Worm (Caenorhabditis elegans) whole organism, young adult: ENCODE data around the gene srt-41.

Source experiments
- B0035.1 ChIP-seq: sonication (generic microtip); optimal IDR thresholded peaks from 2 replicates; lab custom pipeline; 2016; ENCODE audit warnings: missing genetic modification characterization, mild to moderate bottlenecking, missing compliant biosample characterization, missing genotype, missing genetic modification reagents
- D2030.7 ChIP-seq: fragments of 200-800 bp; sonication (Bioruptor generic); IDR thresholded peaks from 2 replicates; pipeline ENCODE4 v1.3.6; 2022; ENCODE audit warnings: missing genetic modification reagents, missing genetic modification characterization, missing compliant biosample characterization
- F39B2.1 ChIP-seq: fragments of 200-800 bp; sonication (Bioruptor generic); IDR thresholded peaks from 2 replicates; pipeline ENCODE4 v1.3.6; 2022; ENCODE audit warnings: missing genetic modification reagents, missing genetic modification characterization, missing compliant biosample characterization
- F57A8.1 ChIP-seq: fragments of 200-800 bp; sonication (Bioruptor generic); optimal IDR thresholded peaks from 2 replicates; lab custom pipeline; 2018; ENCODE audit warnings: mild to moderate bottlenecking, missing genetic modification characterization, moderate library complexity, missing compliant biosample characterization
- Y56A3A.18 ChIP-seq: fragments of 200-800 bp; sonication (Bioruptor generic); IDR thresholded peaks from 2 replicates; pipeline ENCODE4 v1.3.6; 2022; ENCODE audit warnings: missing genetic modification reagents, missing genetic modification characterization, missing compliant biosample characterization
- Y67H2A.10 ChIP-seq: fragments of 200-800 bp; sonication (Bioruptor generic); conservative IDR thresholded peaks from 2 replicates; pipeline ENCODE4 v1.3.6; 2022; ENCODE audit warnings: missing genetic modification reagents, missing genetic modification characterization, missing compliant biosample characterization
- Y79H2A.3 ChIP-seq: fragments of 200-800 bp; sonication (Bioruptor generic); conservative IDR thresholded peaks from 2 replicates; pipeline ENCODE4 v1.3.6; 2022; ENCODE audit warnings: missing genetic modification reagents, missing genetic modification characterization, missing compliant biosample characterization
- ama-1 ChIP-seq, 3 experiments: fragments of 150-350 bp in 1 of 3; sonication (generic microtip) in 2 of 3; optimal IDR thresholded peaks; 2 replicates each; lab custom pipeline; 2014 to 2018; ENCODE audit warnings: missing biosample characterization in 2 of 3, missing genetic modification characterization in 2 of 3, missing genetic modification reagents in 2 of 3
- atf-7 ChIP-seq: sonication (generic microtip); optimal IDR thresholded peaks from 2 replicates; lab custom pipeline; 2017; ENCODE audit warnings: mild to moderate bottlenecking, missing genetic modification characterization, missing compliant biosample characterization
- attf-3 ChIP-seq: fragments of 200-800 bp; sonication (Bioruptor generic); conservative IDR thresholded peaks from 2 replicates; pipeline ENCODE4 v1.3.6; 2022; ENCODE audit warnings: missing genetic modification reagents, missing genetic modification characterization, missing compliant biosample characterization
- cebp-1 ChIP-seq, 2 experiments: fragments of 200-800 bp in 1 of 2; sonication (Bioruptor generic) in 1 of 2; sonication (generic microtip) in 1 of 2; IDR thresholded peaks in 1 of 2; optimal IDR thresholded peaks in 1 of 2; 2 replicates each; pipeline versions ENCODE4 v1.3.6 to Lab custom; 2017 to 2022; ENCODE audit warnings: missing compliant biosample characterization in 2 of 2, missing genetic modification characterization in 2 of 2, mild to moderate bottlenecking in 1 of 2, missing genetic modification reagents in 1 of 2, moderate library complexity in 1 of 2
- ceh-40 ChIP-seq: fragments of 200-800 bp; sonication (Bioruptor generic); IDR thresholded peaks from 2 replicates; pipeline ENCODE4 v1.3.6; 2022; ENCODE audit warnings: missing genetic modification characterization, missing compliant biosample characterization
- chd-7 ChIP-seq: sonication (generic microtip); optimal IDR thresholded peaks from 2 replicates; lab custom pipeline; 2016; ENCODE audit warnings: mild to moderate bottlenecking, missing genetic modification characterization, moderate library complexity, missing compliant biosample characterization
- egl-18 ChIP-seq: fragments of 200-800 bp; sonication (Bioruptor generic); IDR thresholded peaks from 2 replicates; pipeline ENCODE4 v1.3.6; 2022; ENCODE audit warnings: missing genetic modification reagents, missing genetic modification characterization, missing compliant biosample characterization
- egrh-3 ChIP-seq: fragments of 200-800 bp; sonication (Bioruptor generic); IDR thresholded peaks from 2 replicates; pipeline ENCODE4 v1.3.6; 2022; ENCODE audit warnings: missing genetic modification reagents, missing genetic modification characterization, missing compliant biosample characterization
- hrde-1 ChIP-seq: sonication (generic microtip); optimal IDR thresholded peaks from 2 replicates; lab custom pipeline; 2016; ENCODE audit warnings: missing genetic modification characterization, mild to moderate bottlenecking, missing compliant biosample characterization, moderate library complexity, missing genotype, missing genetic modification reagents, borderline replicate concordance
- hsf-1 ChIP-seq: fragments of 200-800 bp; sonication (Bioruptor generic); IDR thresholded peaks from 2 replicates; pipeline ENCODE4 v1.3.6; 2022; ENCODE audit warnings: missing genetic modification reagents, missing genetic modification characterization, missing compliant biosample characterization
- lag-1 ChIP-seq: fragments of 200-800 bp; sonication (Bioruptor generic); IDR thresholded peaks from 2 replicates; pipeline ENCODE4 v1.3.6; 2022; ENCODE audit warnings: missing genetic modification reagents, missing genetic modification characterization, missing compliant biosample characterization
- let-607 ChIP-seq, 2 experiments: fragments of 200-800 bp in 1 of 2; sonication (Bioruptor generic) in 1 of 2; sonication (generic microtip) in 1 of 2; optimal IDR thresholded peaks; 2 replicates each; lab custom pipeline; 2016 to 2018; ENCODE audit warnings: mild to moderate bottlenecking in 2 of 2, missing compliant biosample characterization in 2 of 2, missing genetic modification characterization in 2 of 2, moderate library complexity in 2 of 2, missing genotype in 1 of 2
- lin-54 ChIP-seq: fragments of 200-800 bp; sonication (Bioruptor generic); optimal IDR thresholded peaks from 2 replicates; lab custom pipeline; 2018; ENCODE audit warnings: mild to moderate bottlenecking, missing genetic modification characterization, missing compliant biosample characterization
- madf-8 ChIP-seq: fragments of 200-800 bp; sonication (Bioruptor generic); conservative IDR thresholded peaks from 2 replicates; pipeline ENCODE4 v1.3.6; 2022; ENCODE audit warnings: missing genetic modification reagents, missing genetic modification characterization, missing compliant biosample characterization
- nfya-2 ChIP-seq: fragments of 200-800 bp; sonication (Bioruptor generic); IDR thresholded peaks from 2 replicates; pipeline ENCODE4 v1.3.6; 2022; ENCODE audit warnings: missing genetic modification reagents, missing genetic modification characterization, missing compliant biosample characterization
- nfyb-1 ChIP-seq: fragments of 200-800 bp; sonication (Bioruptor generic); IDR thresholded peaks from 2 replicates; pipeline ENCODE4 v1.3.6; 2022; ENCODE audit warnings: missing genetic modification reagents, missing genetic modification characterization, missing compliant biosample characterization
- nhr-179 ChIP-seq: sonication (generic microtip); optimal IDR thresholded peaks from 2 replicates; lab custom pipeline; 2016; ENCODE audit warnings: mild to moderate bottlenecking, missing genetic modification characterization, missing compliant biosample characterization
- pbrm-1 ChIP-seq: fragments of 200-800 bp; sonication (Bioruptor generic); IDR thresholded peaks from 2 replicates; pipeline ENCODE4 v1.3.6; 2022; ENCODE audit warnings: missing genetic modification reagents, missing genetic modification characterization, missing compliant biosample characterization
- pha-4 ChIP-seq: fragments of 150-350 bp; sonication (generic microtip); optimal IDR thresholded peaks from 2 replicates; lab custom pipeline; 2014; ENCODE audit warnings: missing biosample characterization, missing genetic modification reagents, missing genetic modification characterization
- rcor-1 ChIP-seq: fragments of 200-800 bp; sonication (Bioruptor generic); IDR thresholded peaks from 2 replicates; pipeline ENCODE4 v1.3.6; 2022; ENCODE audit warnings: missing genetic modification reagents, missing genetic modification characterization, missing compliant biosample characterization
- repo-1 ChIP-seq: sonication (generic microtip); optimal IDR thresholded peaks from 2 replicates; lab custom pipeline; 2017; ENCODE audit warnings: mild to moderate bottlenecking, missing genetic modification characterization, missing compliant biosample characterization
- sdz-38 ChIP-seq: sonication (generic microtip); optimal IDR thresholded peaks from 2 replicates; lab custom pipeline; 2016; ENCODE audit warnings: missing genotype, missing genetic modification characterization, missing compliant biosample characterization
- sea-2 ChIP-seq: fragments of 200-800 bp; sonication (Bioruptor generic); IDR thresholded peaks from 2 replicates; pipeline ENCODE4 v1.3.6; 2022; ENCODE audit warnings: missing genetic modification characterization, missing compliant biosample characterization
- snpc-3.4 ChIP-seq: sonication (generic microtip); optimal IDR thresholded peaks from 2 replicates; lab custom pipeline; 2017; ENCODE audit warnings: missing genetic modification characterization, mild to moderate bottlenecking, missing compliant biosample characterization, antibody characterized with exemption, moderate library complexity, missing genotype, missing genetic modification reagents
- somi-1 ChIP-seq: fragments of 200-800 bp; sonication (Bioruptor generic); optimal IDR thresholded peaks from 2 replicates; lab custom pipeline; 2018; ENCODE audit warnings: mild to moderate bottlenecking, missing genetic modification characterization, missing compliant biosample characterization

srt-41 gene

DNA sequence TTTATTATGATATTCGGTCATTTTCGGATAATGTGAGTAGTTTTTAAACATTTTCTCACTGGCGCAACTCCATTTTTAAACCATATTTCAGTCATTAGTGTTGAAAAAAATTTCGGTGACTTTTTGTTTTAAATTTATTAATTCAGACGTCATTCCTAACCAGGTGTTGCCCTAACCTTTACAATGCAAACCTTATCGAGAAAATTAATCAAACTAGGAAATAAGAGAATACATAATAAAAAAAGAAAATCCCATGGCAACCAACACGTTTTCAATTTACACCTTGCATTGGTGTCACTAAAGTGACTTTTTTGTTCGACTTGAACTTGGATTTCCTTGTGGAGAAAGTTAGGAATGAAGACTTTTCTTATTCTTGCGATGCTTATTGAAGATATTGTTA lies 14.8 kb downstream of the srt-41 start, which contains the start of gene F36H9.2 (continued):
- no peak for TF ChIP-seq F57A8.1 (GFP tag; lab: Kevin White, UChicago)
- TF ChIP-seq Y56A3A.18 (GFP tag; lab: Robert Waterston, UW), result no peak

DNA sequence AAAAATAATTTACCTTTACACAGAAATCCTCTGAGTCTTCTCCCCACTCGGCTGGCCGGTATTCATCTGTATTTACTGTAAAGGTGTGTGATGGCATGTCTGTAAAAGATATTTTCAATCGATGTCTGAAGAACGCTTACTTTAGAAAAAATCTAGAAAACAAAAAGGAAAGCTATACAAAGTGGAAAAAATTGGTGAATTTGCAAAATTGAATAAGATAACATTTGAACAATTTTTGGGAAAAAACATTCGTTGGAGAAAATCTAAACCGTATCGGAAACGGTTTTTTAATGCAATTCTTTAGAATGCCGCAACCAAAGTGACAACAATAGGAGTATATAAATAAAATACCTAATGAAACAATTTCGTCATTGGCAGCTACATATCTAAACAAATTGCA lies 21.0 kb downstream of the srt-41 start, which contains the start of gene F36H9.5:
TSS of gene F36H9.5 (minus strand) at position 101 of the 400 bp plus-strand sequence.
- TF ChIP-seq egl-18 (no peak), D2030.7 (GFP tag; lab: Robert Waterston, UW) (no peak), egrh-3 (GFP tag; lab: Robert Waterston, UW) (no peak), lin-54 (GFP tag; lab: Kevin White, UChicago) (no peak), F39B2.1 (GFP tag; lab: Robert Waterston, UW) (no peak), nhr-179 (tag; lab: Kevin White, UChicago) (no peak), pbrm-1 (no peak)
- TF ChIP-seq, all 124 proteins: peak for 0

DNA sequence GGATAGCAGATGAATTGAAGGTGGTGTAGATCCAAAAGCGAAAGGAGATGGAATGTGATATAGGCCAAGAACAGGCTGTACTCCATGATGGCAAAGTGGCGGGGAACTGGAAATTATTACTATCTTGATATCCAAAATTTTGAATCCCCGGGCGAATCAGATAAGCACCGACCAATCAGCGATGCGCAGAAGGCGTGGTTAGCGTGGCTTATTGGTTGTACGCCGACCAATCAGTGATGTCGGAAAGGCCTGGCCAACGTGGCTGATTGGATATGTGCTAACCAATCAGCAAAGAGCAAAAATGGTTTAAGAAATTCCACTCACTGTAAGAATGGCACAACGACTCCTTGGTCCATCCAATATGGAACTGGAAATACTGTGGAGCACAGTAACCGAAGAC lies 22.9 kb downstream of the srt-41 start:
- TF ChIP-seq chd-7 (no peak), nfyb-1 (GFP tag; lab: Robert Waterston, UW) (peak; percentile 58; the same call in 1 of the 2 replicates)
- TF ChIP-seq, all 124 proteins: peak for 1

DNA sequence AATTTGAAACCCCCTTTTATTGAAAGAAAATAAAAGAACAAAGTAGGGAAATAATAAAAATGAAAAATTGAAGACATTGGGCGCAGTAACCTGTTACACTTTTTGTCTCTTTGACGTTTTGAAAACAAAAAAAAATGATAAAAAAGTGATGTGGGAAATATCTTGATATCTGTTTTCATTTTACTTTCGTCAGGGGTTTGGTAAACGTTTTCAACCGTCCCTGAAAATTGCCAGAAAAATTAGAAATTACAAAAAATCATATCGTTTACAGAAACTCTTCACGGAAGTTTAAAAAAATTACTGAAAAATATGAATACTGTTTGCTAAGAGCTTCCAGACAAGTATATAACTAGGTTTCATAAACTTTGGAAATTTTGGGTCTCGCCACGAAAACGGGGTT lies 23.8 kb downstream of the srt-41 start, which contains the start of gene F36H9.4:
TSS of gene F36H9.4 (minus strand) at position 101 of the 400 bp plus-strand sequence.
- TF ChIP-seq sea-2 (no peak), lag-1 (GFP tag; lab: Robert Waterston, UW) (no peak), snpc-3.4 (no peak), nfya-2 (GFP tag; lab: Robert Waterston, UW) (no peak), attf-3 (no peak), hrde-1 (tag; lab: Kevin White, UChicago) (no peak), pha-4 (tag; lab: Kevin White, UChicago) (no peak), lin-54 (GFP tag; lab: Kevin White, UChicago) (no peak), B0035.1 (tag; lab: Kevin White, UChicago) (no peak), let-607 (tag; optimal IDR thresholded peaks at IDR 0.05; lab: Kevin White, UChicago) (no peak), ama-1 (optimal IDR thresholded peaks at IDR 0.05; lab: Kevin White, UChicago) (no peak), ama-1 (GFP tag; optimal IDR thresholded peaks at IDR 0.05; lab: Kevin White, UChicago) (no peak), Y67H2A.10 (GFP tag; lab: Robert Waterston, UW) (no peak), repo-1 (tag; lab: Kevin White, UChicago) (no peak)
- TF ChIP-seq, all 124 proteins: peak for 0

DNA sequence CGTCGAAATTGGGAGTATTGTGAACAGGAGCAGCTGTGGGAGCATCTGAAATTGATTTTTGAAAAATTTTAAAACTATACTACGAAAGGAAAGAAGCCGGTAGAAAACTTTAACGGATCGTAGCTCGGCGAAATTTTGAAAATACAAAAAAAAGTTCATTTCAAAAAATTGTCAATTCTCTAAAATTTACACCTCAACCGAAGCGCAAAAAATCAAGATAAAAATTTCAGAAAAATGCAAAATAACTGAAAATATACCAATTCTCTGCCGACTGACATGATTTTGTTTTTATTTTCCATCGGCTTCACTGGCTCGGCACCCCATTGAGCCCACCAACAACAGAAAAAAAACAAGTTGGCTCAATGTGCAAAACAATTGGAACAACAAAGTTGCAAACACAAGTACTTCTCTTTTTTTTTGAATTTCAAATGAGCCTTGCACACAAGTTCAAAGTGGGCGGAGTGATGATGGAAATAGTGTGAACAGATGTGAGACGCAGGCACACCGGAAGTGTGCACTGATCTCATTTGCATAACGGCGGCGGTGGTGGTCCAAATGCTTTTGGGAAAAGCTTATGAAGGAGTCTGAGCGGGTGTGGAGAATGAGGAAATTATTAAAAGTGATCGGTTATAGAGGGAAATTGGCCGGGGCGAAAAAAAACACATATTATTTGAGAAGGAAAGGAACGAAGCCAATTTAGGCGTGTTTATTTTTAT lies 27.9 kb downstream of the srt-41 start, which contains the start of gene F36H9.7:
TSS of gene F36H9.7 (minus strand) at position 51 of the 716 bp plus-strand sequence.
- TF ChIP-seq somi-1 (no peak), cebp-1 (GFP tag; IDR thresholded peaks at IDR 0.05; lab: Robert Waterston, UW) (no peak), cebp-1 (tag; optimal IDR thresholded peaks at IDR 0.05; lab: Kevin White, UChicago) (no peak), madf-8 (GFP tag; lab: Robert Waterston, UW) (no peak), ceh-40 (GFP tag; lab: Robert Waterston, UW) (no peak), chd-7 (no peak), atf-7 (tag; lab: Kevin White, UChicago) (no peak), hsf-1 (GFP tag; lab: Robert Waterston, UW) (no peak), Y79H2A.3 (GFP tag; lab: Robert Waterston, UW) (no peak), rcor-1 (GFP tag; lab: Robert Waterston, UW) (no peak), sdz-38 (tag; lab: Kevin White, UChicago) (no peak)
